Worm (Caenorhabditis elegans): ENCODE results near the gene rpl-25.1.

The rpl-25.1 gene

ce11 chrX:4704877-4705276 lies 10.1 kb upstream of the rpl-25.1 start, which contains the start of gene aqp-8:
TSS of gene aqp-8 (minus strand) at chrX:4704977.
- TF ChIP-seq dao-5 (tag; optimal IDR thresholded peaks at IDR 0.05) (no peak), him-1 (tag; optimal IDR thresholded peaks at IDR 0.05) (no peak), W03F9.2 (tag; optimal IDR thresholded peaks at IDR 0.05) (no peak)

ce11 chrX:4705666-4706065 lies 9.3 kb upstream of the rpl-25.1 start:
- TF ChIP-seq him-1 (tag; optimal IDR thresholded peaks at IDR 0.05): no peak
- TF ChIP-seq dao-5 (tag; optimal IDR thresholded peaks at IDR 0.05): no peak
- no peak for TF ChIP-seq W03F9.2 (tag; optimal IDR thresholded peaks at IDR 0.05)

ce11 chrX:4706755-4707226 lies 8.2 kb upstream of the rpl-25.1 start, which contains the start of gene dhhc-10:
TSS of gene dhhc-10 (plus strand) at chrX:4707176.
- TF ChIP-seq W03F9.2 (tag; optimal IDR thresholded peaks at IDR 0.05) (peak; percentile 11), dao-5 (tag; optimal IDR thresholded peaks at IDR 0.05) (no peak), him-1 (tag; optimal IDR thresholded peaks at IDR 0.05) (no peak)

ce11 chrX:4711698-4712329 lies 3.2 kb upstream of the rpl-25.1 start, which contains the start of the genes dnj-14 and glit-1:
TSS of gene dnj-14 (minus strand) at chrX:4711748.
TSS of gene glit-1 (plus strand) at chrX:4712279.
- TF ChIP-seq W03F9.2 (tag; optimal IDR thresholded peaks at IDR 0.05) (peak; percentile 73), him-1 (tag; optimal IDR thresholded peaks at IDR 0.05) (peak; percentile 74), dao-5 (tag; optimal IDR thresholded peaks at IDR 0.05) (peak; percentile 19)

- TF ChIP-seq W03F9.2 (tag; optimal IDR thresholded peaks at IDR 0.05) (no peak), him-1 (tag; optimal IDR thresholded peaks at IDR 0.05) (no peak), dao-5 (tag; optimal IDR thresholded peaks at IDR 0.05) (no peak)
These were observed 3.1 kb downstream of the rpl-25.1 start for ce11 chrX:4718114-4718513.

- no peak for TF ChIP-seq W03F9.2 (tag; optimal IDR thresholded peaks at IDR 0.05)
- TF ChIP-seq him-1 (tag; optimal IDR thresholded peaks at IDR 0.05): peak; percentile 49
These were observed 5.9 kb downstream of the rpl-25.1 start, which contains the start of gene F55D10.4 for ce11 chrX:4720603-4721529. TSS of gene F55D10.4 (minus strand) at chrX:4720653.

ce11 chrX:4727388-4727787 lies 12.4 kb downstream of the rpl-25.1 start, which contains the start of gene acc-3:
TSS of gene acc-3 (minus strand) at chrX:4727488.
- no peak for TF ChIP-seq him-1 (tag; optimal IDR thresholded peaks at IDR 0.05)
- no peak for TF ChIP-seq W03F9.2 (tag; optimal IDR thresholded peaks at IDR 0.05)
- TF ChIP-seq dao-5 (tag; optimal IDR thresholded peaks at IDR 0.05): no peak

- TF ChIP-seq him-1 (tag; optimal IDR thresholded peaks at IDR 0.05) (no peak), W03F9.2 (tag; optimal IDR thresholded peaks at IDR 0.05) (no peak), dao-5 (tag; optimal IDR thresholded peaks at IDR 0.05) (no peak)
These were observed 17.8 kb downstream of the rpl-25.1 start, which contains the start of gene aman-1 for ce11 chrX:4732752-4733151. TSS of gene aman-1 (plus strand) at chrX:4733095.

ce11 chrX:4740630-4741029 lies 25.7 kb downstream of the rpl-25.1 start:
- TF ChIP-seq W03F9.2 (tag; optimal IDR thresholded peaks at IDR 0.05) (no peak), dao-5 (tag; optimal IDR thresholded peaks at IDR 0.05) (no peak), him-1 (tag; optimal IDR thresholded peaks at IDR 0.05) (no peak)

ce11 chrX:4742285-4742684 lies 27.3 kb downstream of the rpl-25.1 start:
- TF ChIP-seq dao-5 (tag; optimal IDR thresholded peaks at IDR 0.05) (no peak), him-1 (tag; optimal IDR thresholded peaks at IDR 0.05) (no peak), W03F9.2 (tag; optimal IDR thresholded peaks at IDR 0.05) (no peak)

ce11 chrX:4744037-4744436 lies 29.1 kb downstream of the rpl-25.1 start:
- TF ChIP-seq dao-5 (tag; optimal IDR thresholded peaks at IDR 0.05): no peak
- TF ChIP-seq him-1 (tag; optimal IDR thresholded peaks at IDR 0.05): no peak
- TF ChIP-seq W03F9.2 (tag; optimal IDR thresholded peaks at IDR 0.05): no peak

ce11 chrX:4749080-4749479 lies 34.1 kb downstream of the rpl-25.1 start, which contains the start of gene lon-2:
TSS of gene lon-2 (minus strand) at chrX:4749083.
- TF ChIP-seq dao-5 (tag; optimal IDR thresholded peaks at IDR 0.05) (no peak), W03F9.2 (tag; optimal IDR thresholded peaks at IDR 0.05) (no peak), him-1 (tag; optimal IDR thresholded peaks at IDR 0.05) (no peak)

- TF ChIP-seq him-1 (tag; optimal IDR thresholded peaks at IDR 0.05) (no peak), W03F9.2 (tag; optimal IDR thresholded peaks at IDR 0.05) (no peak), dao-5 (tag; optimal IDR thresholded peaks at IDR 0.05) (no peak)
These were observed 39.7 kb downstream of the rpl-25.1 start, which contains the start of gene C39E6.2 for ce11 chrX:4754725-4755124. TSS of gene C39E6.2 (minus strand) at chrX:4755118.
